Fruit fly (Drosophila melanogaster) whole organism, embryonic: ENCODE measurements around the gene Arp3.

Source experiments
- BEAF-32 ChIP-seq: fragments of 200-800 bp; sonication (Bioruptor generic); optimal IDR thresholded peaks from 3 replicates; lab custom pipeline; 2017; ENCODE audit warnings: missing biosample characterization, missing genetic modification characterization, mild to moderate bottlenecking, moderate library complexity, missing genetic modification reagents
- BtbVII ChIP-seq: fragments of 200-800 bp; sonication (Bioruptor generic); optimal IDR thresholded peaks from 3 replicates; lab custom pipeline; 2017; ENCODE audit warnings: missing biosample characterization, mild to moderate bottlenecking, missing genetic modification characterization
- CG10267 ChIP-seq: fragments of 200-800 bp; sonication (Bioruptor generic); optimal IDR thresholded peaks from 2 replicates; lab custom pipeline; 2018; ENCODE audit warnings: missing biosample characterization, mild to moderate bottlenecking, missing genetic modification characterization, moderate library complexity
- CG10979 ChIP-seq: fragments of 200-800 bp; sonication (Bioruptor generic); optimal IDR thresholded peaks from 2 replicates; lab custom pipeline; 2018; ENCODE audit warnings: missing biosample characterization, mild to moderate bottlenecking, missing genetic modification characterization, moderate library complexity
- CG12071 ChIP-seq: fragments of 200-800 bp; sonication (Bioruptor generic); optimal IDR thresholded peaks from 3 replicates; lab custom pipeline; 2018; ENCODE audit warnings: missing biosample characterization, mild to moderate bottlenecking, missing genetic modification characterization
- CG12744 ChIP-seq: fragments of 200-800 bp; sonication (Bioruptor generic); optimal IDR thresholded peaks from 2 replicates; lab custom pipeline; 2016; ENCODE audit warnings: missing biosample characterization, missing genetic modification characterization
- CG13123 ChIP-seq: fragments of 200-800 bp; sonication (Bioruptor generic); optimal IDR thresholded peaks from 2 replicates; lab custom pipeline; 2016; ENCODE audit warnings: missing biosample characterization, missing genetic modification characterization
- CG16813 ChIP-seq: fragments of 200-800 bp; sonication (Bioruptor generic); IDR thresholded peaks from 3 replicates; pipeline ENCODE4 v1.3.6; 2022; ENCODE audit warnings: missing biosample characterization, missing genetic modification characterization; ENCODE audit not compliant: partially characterized antibody
- CG17802 ChIP-seq: fragments of 200-800 bp; sonication (Bioruptor generic); optimal IDR thresholded peaks from 2 replicates; lab custom pipeline; 2018; ENCODE audit warnings: missing biosample characterization, mild to moderate bottlenecking, missing genetic modification characterization, moderate library complexity
- CG1792 ChIP-seq: fragments of 200-800 bp; sonication (Bioruptor generic); optimal IDR thresholded peaks from 2 replicates; lab custom pipeline; 2016; ENCODE audit warnings: missing biosample characterization, missing genetic modification characterization
- CG2120 ChIP-seq: fragments of 200-800 bp; sonication (Bioruptor generic); optimal IDR thresholded peaks from 3 replicates; lab custom pipeline; 2016; ENCODE audit warnings: missing biosample characterization, missing genetic modification characterization
- CG2875 ChIP-seq: fragments of 200-800 bp; sonication (Bioruptor generic); optimal IDR thresholded peaks from 2 replicates; lab custom pipeline; 2017; ENCODE audit warnings: missing biosample characterization, mild to moderate bottlenecking, missing genetic modification characterization, missing genetic modification reagents
- CG2889 ChIP-seq: fragments of 200-800 bp; sonication (Bioruptor generic); IDR thresholded peaks from 3 replicates; pipeline ENCODE4 v1.3.6; 2022; ENCODE audit warnings: missing biosample characterization, missing genetic modification characterization
- CG34224 ChIP-seq: fragments of 200-800 bp; sonication (Bioruptor generic); IDR thresholded peaks from 3 replicates; pipeline ENCODE4 v1.3.6; 2022; ENCODE audit warnings: missing biosample characterization, missing genetic modification characterization; ENCODE audit not compliant: partially characterized antibody
- CG4360 ChIP-seq: fragments of 200-800 bp; sonication (Bioruptor generic); IDR thresholded peaks from 2 replicates; pipeline ENCODE4 v1.3.6; 2022; ENCODE audit warnings: missing biosample characterization, missing genetic modification characterization
- CG6272 ChIP-seq: fragments of 200-800 bp; sonication (Bioruptor generic); IDR thresholded peaks from 2 replicates; pipeline ENCODE4 v1.3.6; 2022; ENCODE audit warnings: missing biosample characterization, missing genetic modification characterization
- CG7786 ChIP-seq: fragments of 200-800 bp; sonication (Bioruptor generic); optimal IDR thresholded peaks from 2 replicates; lab custom pipeline; 2016; ENCODE audit warnings: missing biosample characterization, missing genetic modification characterization
- CG8290 ChIP-seq, 3 experiments: fragments of 200-800 bp; sonication (Bioruptor generic); optimal IDR thresholded peaks; 2 replicates each; lab custom pipeline; 2016 to 2019; ENCODE audit warnings: missing biosample characterization in 3 of 3, missing genetic modification characterization in 3 of 3, mild to moderate bottlenecking in 2 of 3, moderate library complexity in 1 of 3
- Dp ChIP-seq: fragments of 200-800 bp; sonication (Bioruptor generic); optimal IDR thresholded peaks from 2 replicates; lab custom pipeline; 2018; ENCODE audit warnings: missing biosample characterization, mild to moderate bottlenecking, missing genetic modification characterization, moderate library complexity
- ERR ChIP-seq: fragments of 200-800 bp; sonication (Bioruptor generic); optimal IDR thresholded peaks from 2 replicates; lab custom pipeline; 2016; ENCODE audit warnings: missing biosample characterization, missing genetic modification characterization
- Gug ChIP-seq: fragments of 200-800 bp; sonication (Bioruptor generic); IDR thresholded peaks from 4 replicates; pipeline ENCODE4 v1.3.6; 2022; ENCODE audit warnings: missing biosample characterization, missing genetic modification characterization
- HLH4C ChIP-seq: fragments of 200-800 bp; sonication (Bioruptor generic); IDR thresholded peaks from 3 replicates; pipeline ENCODE4 v1.3.6; 2022; ENCODE audit warnings: missing biosample characterization, missing genetic modification characterization; ENCODE audit not compliant: partially characterized antibody
- HmgD ChIP-seq: fragments of 200-800 bp; sonication (Bioruptor generic); optimal IDR thresholded peaks from 3 replicates; lab custom pipeline; 2016; ENCODE audit warnings: missing biosample characterization, missing genetic modification characterization
- Hmx ChIP-seq: fragments of 200-800 bp; sonication (Bioruptor generic); optimal IDR thresholded peaks from 2 replicates; lab custom pipeline; 2016; ENCODE audit warnings: missing biosample characterization, missing genetic modification characterization
- PHDP ChIP-seq: fragments of 200-800 bp; sonication (Bioruptor generic); optimal IDR thresholded peaks from 3 replicates; lab custom pipeline; 2018; ENCODE audit warnings: missing biosample characterization, mild to moderate bottlenecking, missing genetic modification characterization, moderate library complexity
- Rx ChIP-seq: fragments of 200-800 bp; sonication (Bioruptor generic); IDR thresholded peaks from 2 replicates; pipeline ENCODE4 v1.3.6; 2022; ENCODE audit warnings: missing biosample characterization, missing genetic modification characterization
- Trl ChIP-seq, 3 experiments: fragments of >200 bp in 2 of 3; fragments of 200-800 bp in 1 of 3; sonication (Bioruptor generic) in 1 of 3; optimal IDR thresholded peaks; 2 replicates in 1 of 3; 3 replicates in 2 of 3; lab custom pipeline; 2016 to 2017; ENCODE audit warnings: missing biosample characterization in 1 of 3, missing genetic modification characterization in 1 of 3
- Vsx1 ChIP-seq: fragments of 200-800 bp; sonication (Bioruptor generic); optimal IDR thresholded peaks from 2 replicates; lab custom pipeline; 2017; ENCODE audit warnings: missing biosample characterization, mild to moderate bottlenecking, missing genetic modification characterization, missing genetic modification reagents
- Xrp1 ChIP-seq: fragments of 200-800 bp; sonication (Bioruptor generic); IDR thresholded peaks from 2 replicates; pipeline ENCODE4 v1.3.6; 2022; ENCODE audit warnings: missing biosample characterization, missing genetic modification characterization
- bbx ChIP-seq: fragments of 200-800 bp; sonication (Bioruptor generic); IDR thresholded peaks from 2 replicates; pipeline ENCODE4 v1.3.6; 2022; ENCODE audit warnings: missing biosample characterization, missing genetic modification characterization; ENCODE audit not compliant: partially characterized antibody
- cg ChIP-seq: fragments of 200-800 bp; sonication (Bioruptor generic); optimal IDR thresholded peaks from 3 replicates; lab custom pipeline; 2019; ENCODE audit warnings: missing biosample characterization, mild to moderate bottlenecking, missing genetic modification characterization, moderate library complexity
- crc ChIP-seq: fragments of 200-800 bp; sonication (Bioruptor generic); optimal IDR thresholded peaks from 2 replicates; lab custom pipeline; 2016; ENCODE audit warnings: missing biosample characterization, missing genetic modification characterization
- en ChIP-seq: fragments of 200-800 bp; sonication (Bioruptor generic); optimal IDR thresholded peaks from 2 replicates; lab custom pipeline; 2016; ENCODE audit warnings: missing biosample characterization, missing genetic modification characterization
- gfzf ChIP-seq: fragments of 200-800 bp; sonication (Bioruptor generic); optimal IDR thresholded peaks from 2 replicates; lab custom pipeline; 2016; ENCODE audit warnings: missing biosample characterization, mild to moderate bottlenecking, missing genetic modification characterization, moderate library complexity
- grn ChIP-seq: fragments of 200-800 bp; sonication (Bioruptor generic); optimal IDR thresholded peaks from 3 replicates; lab custom pipeline; 2017; ENCODE audit warnings: missing biosample characterization, missing genetic modification characterization
- h ChIP-seq: fragments of >200 bp; optimal IDR thresholded peaks from 2 replicates; lab custom pipeline; 2017
- hb ChIP-seq: fragments of 200-800 bp; sonication (Bioruptor generic); IDR thresholded peaks from 3 replicates; pipeline ENCODE4 v1.3.6; 2022; ENCODE audit warnings: missing biosample characterization, missing genetic modification characterization; ENCODE audit not compliant: partially characterized antibody
- lbe ChIP-seq: fragments of 200-800 bp; sonication (Bioruptor generic); optimal IDR thresholded peaks from 2 replicates; lab custom pipeline; 2016; ENCODE audit warnings: missing biosample characterization, mild to moderate bottlenecking, missing genetic modification characterization
- maf-S ChIP-seq: fragments of 200-800 bp; sonication (Bioruptor generic); optimal IDR thresholded peaks from 2 replicates; lab custom pipeline; 2016; ENCODE audit warnings: missing biosample characterization, missing genetic modification characterization
- p53 ChIP-seq: fragments of 200-800 bp; sonication (Bioruptor generic); optimal IDR thresholded peaks from 2 replicates; lab custom pipeline; 2016; ENCODE audit warnings: missing biosample characterization, missing genetic modification characterization
- pnt ChIP-seq: fragments of 200-800 bp; sonication (Bioruptor generic); optimal IDR thresholded peaks from 3 replicates; lab custom pipeline; 2016; ENCODE audit warnings: missing biosample characterization, missing genetic modification characterization
- ranshi ChIP-seq: fragments of 200-800 bp; sonication (Bioruptor generic); IDR thresholded peaks from 2 replicates; pipeline ENCODE4 v1.3.6; 2022; ENCODE audit warnings: missing biosample characterization, missing genetic modification characterization
- scrt ChIP-seq: fragments of 200-800 bp; sonication (Bioruptor generic); optimal IDR thresholded peaks from 2 replicates; lab custom pipeline; 2018; ENCODE audit warnings: missing biosample characterization, mild to moderate bottlenecking, missing genetic modification characterization, moderate library complexity
- so ChIP-seq: fragments of 200-800 bp; sonication (Bioruptor generic); IDR thresholded peaks from 3 replicates; pipeline ENCODE4 v1.3.6; 2022; ENCODE audit warnings: missing biosample characterization, missing genetic modification characterization
- tap ChIP-seq: fragments of 200-800 bp; optimal IDR thresholded peaks from 3 replicates; lab custom pipeline; 2019; ENCODE audit warnings: missing biosample characterization, mild to moderate bottlenecking, missing genetic modification characterization, moderate library complexity
- tgo ChIP-seq: fragments of 200-800 bp; sonication (Bioruptor generic); IDR thresholded peaks from 3 replicates; pipeline ENCODE4 v1.3.6; 2022; ENCODE audit warnings: missing biosample characterization, missing genetic modification characterization
- tll ChIP-seq, 2 experiments: fragments of 200-800 bp in 1 of 2; fragments of >200 bp in 1 of 2; sonication (Bioruptor generic) in 1 of 2; optimal IDR thresholded peaks; 2 replicates each; lab custom pipeline; 2017 to 2019; ENCODE audit warnings: missing biosample characterization in 2 of 2, missing genetic modification characterization in 2 of 2, mild to moderate bottlenecking in 1 of 2, moderate library complexity in 1 of 2
- vnd ChIP-seq: fragments of 200-800 bp; sonication (Bioruptor generic); IDR thresholded peaks from 3 replicates; pipeline ENCODE4 v1.3.6; 2022; ENCODE audit warnings: missing biosample characterization, missing genetic modification characterization; ENCODE audit not compliant: partially characterized antibody
- zfh1 ChIP-seq: fragments of 200-800 bp; sonication (Bioruptor generic); IDR thresholded peaks from 3 replicates; pipeline ENCODE4 v1.3.6; 2022; ENCODE audit warnings: missing biosample characterization, missing genetic modification characterization

The Arp3 gene

dm6 chr3L:8091650-8092068, 24.0 kb downstream of the Arp3 start, which contains the start of gene CG7565 (continued):
- TF ChIP-seq cg (GFP tag; lab: Kevin White, UChicago) (no peak), crc (GFP tag; lab: Kevin White, UChicago) (peak; percentile 9), CG17802 (tag; lab: Kevin White, UChicago) (no peak), lbe (GFP tag; lab: Kevin White, UChicago) (peak; percentile 21), BEAF-32 (GFP tag; lab: Kevin White, UChicago) (peak; percentile 55), Gug (GFP tag; lab: Robert Waterston, UW) (peak; percentile 12; the same call in 1 of the 4 replicates), CG4360 (GFP tag; lab: Robert Waterston, UW) (no peak), Hmx (no peak), en (GFP tag; lab: Kevin White, UChicago) (no peak), pnt (GFP tag; lab: Kevin White, UChicago) (no peak), tap (tag; lab: Kevin White, UChicago) (peak; percentile 3), zfh1 (GFP tag; lab: Robert Waterston, UW) (peak; percentile 21; the same call in 1 of the 3 replicates), CG8290 (GFP tag; optimal IDR thresholded peaks at IDR 0.05; lab: Kevin White, UChicago) (peak; percentile 36), CG8290 (tag; optimal IDR thresholded peaks at IDR 0.05; lab: Kevin White, UChicago) (peak in 1 of 2 experiments; percentile 86), tgo (GFP tag; lab: Robert Waterston, UW) (no peak), h (no peak), Dp (GFP tag; lab: Kevin White, UChicago) (peak; percentile 38), CG7786 (GFP tag; lab: Kevin White, UChicago) (peak; percentile 33), CG2875 (peak; percentile 5), CG1792 (no peak), vnd (GFP tag; lab: Robert Waterston, UW) (no peak), bbx (GFP tag; lab: Robert Waterston, UW) (peak; percentile 59; the same call in 1 of the 2 replicates), Rx (GFP tag; lab: Robert Waterston, UW) (no peak), ERR (GFP tag; lab: Kevin White, UChicago) (no peak), HmgD (GFP tag; lab: Kevin White, UChicago) (peak; percentile 28), CG13123 (GFP tag; lab: Kevin White, UChicago) (no peak), Xrp1 (peak; percentile 62), CG2889 (no peak), tll (GFP tag; optimal IDR thresholded peaks at IDR 0.05; lab: Kevin White, UChicago) (peak in 1 of 2 experiments; percentile 17), CG2120 (peak; percentile 72), hb (GFP tag; lab: Robert Waterston, UW) (no peak), grn (GFP tag; lab: Kevin White, UChicago) (peak; percentile 3), gfzf (GFP tag; lab: Kevin White, UChicago) (no peak), maf-S (peak; percentile 42), Vsx1 (GFP tag; lab: Kevin White, UChicago) (peak; percentile 40), Trl (optimal IDR thresholded peaks at IDR 0.05; lab: Kevin White, UChicago) (peak; percentile 67 to 71), Trl (GFP tag; optimal IDR thresholded peaks at IDR 0.05; lab: Kevin White, UChicago) (peak; percentile 85), HLH4C (no peak), ranshi (GFP tag; lab: Robert Waterston, UW) (no peak), CG12071 (GFP tag; lab: Kevin White, UChicago) (peak; percentile 56), so (GFP tag; lab: Robert Waterston, UW) (peak; percentile 60; the same call in 1 of the 3 replicates), CG10267 (tag; lab: Kevin White, UChicago) (peak; percentile 93), CG12744 (GFP tag; lab: Kevin White, UChicago) (peak; percentile 37), BtbVII (GFP tag; lab: Kevin White, UChicago) (no peak), CG6272 (no peak), CG16813 (GFP tag; lab: Robert Waterston, UW) (0 out of 3 replicates have a peak, but pooled peaks have one; percentile 13), CG34224 (GFP tag; lab: Robert Waterston, UW) (peak; percentile 70; the same call in 2 of the 3 replicates), scrt (GFP tag; lab: Kevin White, UChicago) (peak; percentile 41), PHDP (tag; lab: Kevin White, UChicago) (peak; percentile 30), p53 (GFP tag; lab: Kevin White, UChicago) (no peak), CG10979 (tag; lab: Kevin White, UChicago) (no peak)
